ENCODE assay signal across 1 fruit fly cellular context in genomic region chr3R:25221203-25221807, dm6.
TF ChIP-seq lines count a peak whose summit lies in the region.

TSS of gene Alg9 (plus strand) at chr3R:25221589.

TF ChIP-seq in whole organism, embryonic, 481 proteins besides CTCF, POLR2A, EP300 and RAD21 (continued from another document and continues in another):
- TF ChIP-seq NK7.1 (GFP tag; optimal IDR thresholded peaks at IDR 0.05; lab: Kevin White, UChicago) (no peak), eve (GFP tag; optimal IDR thresholded peaks at IDR 0.05; lab: Kevin White, UChicago) (no peak), CG11560 (tag; IDR thresholded peaks at IDR 0.05; lab: Robert Waterston, UW) (no peak), CG6272 (GFP tag; IDR thresholded peaks at IDR 0.05; lab: Robert Waterston, UW) (no peak), CG15011 (GFP tag; optimal IDR thresholded peaks at IDR 0.05; lab: Kevin White, UChicago) (no peak), CG4707 (GFP tag; optimal IDR thresholded peaks at IDR 0.05; lab: Kevin White, UChicago) (no peak), vvl (GFP tag; IDR thresholded peaks at IDR 0.05; lab: Robert Waterston, UW) (0 out of 2 replicates have a peak, but pooled peaks have one; percentile 37), btn (GFP tag; optimal IDR thresholded peaks at IDR 0.05; lab: Kevin White, UChicago) (no peak), fd64A (GFP tag; optimal IDR thresholded peaks at IDR 0.05; lab: Kevin White, UChicago) (no peak), CG15514 (GFP tag; optimal IDR thresholded peaks at IDR 0.05; lab: Kevin White, UChicago) (peak; percentile 94), sna (GFP tag; IDR thresholded peaks at IDR 0.05; lab: Robert Waterston, UW; ENCODE audit: partially characterized antibody) (peak; percentile 89), BEAF-32 (GFP tag; optimal IDR thresholded peaks at IDR 0.05; lab: Kevin White, UChicago) (peak; percentile 84), abd-A (tag; optimal IDR thresholded peaks at IDR 0.05; lab: Kevin White, UChicago) (no peak), CG11696 (GFP tag; IDR thresholded peaks at IDR 0.05; lab: Robert Waterston, UW) (no peak), Nf-YC (tag; optimal IDR thresholded peaks at IDR 0.05; lab: Kevin White, UChicago) (no peak), Hmr (GFP tag; optimal IDR thresholded peaks at IDR 0.05; lab: Kevin White, UChicago) (no peak), ac (GFP tag; optimal IDR thresholded peaks at IDR 0.05; lab: Kevin White, UChicago) (no peak), z (GFP tag; IDR thresholded peaks at IDR 0.05; lab: Robert Waterston, UW) (no peak), kni (GFP tag; optimal IDR thresholded peaks at IDR 0.05; lab: Kevin White, UChicago) (no peak), tap (tag; optimal IDR thresholded peaks at IDR 0.05; lab: Kevin White, UChicago) (no peak), slou (GFP tag; optimal IDR thresholded peaks at IDR 0.05; lab: Kevin White, UChicago) (no peak), amos (GFP tag; IDR thresholded peaks at IDR 0.05; lab: Robert Waterston, UW; ENCODE audit: partially characterized antibody) (peak; percentile 89), CG6765 (GFP tag; optimal IDR thresholded peaks at IDR 0.05; lab: Kevin White, UChicago) (no peak), Ptx1 (GFP tag; IDR thresholded peaks at IDR 0.05; lab: Robert Waterston, UW) (no peak), psq (GFP tag; optimal IDR thresholded peaks at IDR 0.05; lab: Kevin White, UChicago) (no peak), fd3F (GFP tag; optimal IDR thresholded peaks at IDR 0.05; lab: Kevin White, UChicago) (no peak), Deaf1 (tag; optimal IDR thresholded peaks at IDR 0.05; lab: Kevin White, UChicago) (no peak), CG6689 (GFP tag; IDR thresholded peaks at IDR 0.05; lab: Robert Waterston, UW) (no peak), CG1603 (tag; optimal IDR thresholded peaks at IDR 0.05; lab: Kevin White, UChicago) (peak; percentile 81), CG9437 (GFP tag; optimal IDR thresholded peaks at IDR 0.05; lab: Kevin White, UChicago) (no peak), CG10959 (GFP tag; IDR thresholded peaks at IDR 0.05; lab: Robert Waterston, UW) (no peak), CG10209 (GFP tag; optimal IDR thresholded peaks at IDR 0.05; lab: Kevin White, UChicago) (no peak), D19B (GFP tag; optimal IDR thresholded peaks at IDR 0.05; lab: Kevin White, UChicago) (no peak), Mes4 (GFP tag; optimal IDR thresholded peaks at IDR 0.05; lab: Kevin White, UChicago) (no peak), CG9609 (GFP tag; optimal IDR thresholded peaks at IDR 0.05; lab: Kevin White, UChicago) (no peak), CG9932 (GFP tag; IDR thresholded peaks at IDR 0.05; lab: Robert Waterston, UW) (peak; percentile 30; the same call in 1 of the 2 replicates), Atf3 (GFP tag; optimal IDR thresholded peaks at IDR 0.05; lab: Kevin White, UChicago) (no peak), CG5953 (GFP tag; IDR thresholded peaks at IDR 0.05; lab: Robert Waterston, UW) (no peak), prd (optimal IDR thresholded peaks at IDR 0.05; lab: Kevin White, UChicago) (no peak), prd (GFP tag; IDR thresholded peaks at IDR 0.05; lab: Robert Waterston, UW) (no peak), cas (GFP tag; IDR thresholded peaks at IDR 0.05; lab: Robert Waterston, UW) (no peak), knrl (GFP tag; IDR thresholded peaks at IDR 0.05; lab: Robert Waterston, UW; ENCODE audit: partially characterized antibody) (peak; percentile 89), lbe (GFP tag; optimal IDR thresholded peaks at IDR 0.05; lab: Kevin White, UChicago) (no peak), Abd-B (GFP tag; optimal IDR thresholded peaks at IDR 0.05; lab: Kevin White, UChicago) (no peak), ci (GFP tag; IDR thresholded peaks at IDR 0.05; lab: Robert Waterston, UW) (no peak), stc (GFP tag; IDR thresholded peaks at IDR 0.05; lab: Robert Waterston, UW) (no peak), Hand (GFP tag; optimal IDR thresholded peaks at IDR 0.05; lab: Kevin White, UChicago) (no peak), ab (GFP tag; optimal IDR thresholded peaks at IDR 0.05; lab: Kevin White, UChicago) (no peak), CG8290 (GFP tag; optimal IDR thresholded peaks at IDR 0.05; lab: Kevin White, UChicago) (no peak), CG8290 (tag; optimal IDR thresholded peaks at IDR 0.05; lab: Kevin White, UChicago) (no peak), E2f2 (GFP tag; IDR thresholded peaks at IDR 0.05; lab: Robert Waterston, UW) (peak; percentile 71), CG12071 (GFP tag; optimal IDR thresholded peaks at IDR 0.05; lab: Kevin White, UChicago) (no peak), CG12391 (tag; optimal IDR thresholded peaks at IDR 0.05; lab: Kevin White, UChicago) (no peak), chif (GFP tag; optimal IDR thresholded peaks at IDR 0.05; lab: Kevin White, UChicago) (no peak), CG33213 (GFP tag; optimal IDR thresholded peaks at IDR 0.05; lab: Kevin White, UChicago) (no peak), Doc3 (GFP tag; IDR thresholded peaks at IDR 0.05; lab: Robert Waterston, UW; ENCODE audit: partially characterized antibody) (peak; percentile 83), croc (GFP tag; conservative IDR thresholded peaks at IDR 0.05; lab: Robert Waterston, UW) (no peak), Vsx1 (GFP tag; optimal IDR thresholded peaks at IDR 0.05; lab: Kevin White, UChicago) (no peak), CG11723 (GFP tag; optimal IDR thresholded peaks at IDR 0.05; lab: Kevin White, UChicago) (no peak), esg (GFP tag; conservative IDR thresholded peaks at IDR 0.05; lab: Robert Waterston, UW) (no peak), vnd (GFP tag; IDR thresholded peaks at IDR 0.05; lab: Robert Waterston, UW; ENCODE audit: partially characterized antibody) (peak; percentile 88), bsh (GFP tag; optimal IDR thresholded peaks at IDR 0.05; lab: Kevin White, UChicago) (no peak), Gsc (GFP tag; IDR thresholded peaks at IDR 0.05; lab: Robert Waterston, UW) (no peak), sr (GFP tag; IDR thresholded peaks at IDR 0.05; lab: Robert Waterston, UW) (no peak), Ets65A (GFP tag; lab: Kevin White, UChicago) (no peak), nau (GFP tag; optimal IDR thresholded peaks at IDR 0.05; lab: Kevin White, UChicago) (no peak), Six4 (GFP tag; optimal IDR thresholded peaks at IDR 0.05; lab: Kevin White, UChicago) (peak; percentile 13), inv (GFP tag; IDR thresholded peaks at IDR 0.05; lab: Robert Waterston, UW; ENCODE audit: partially characterized antibody) (peak; percentile 83), Bgb (GFP tag; IDR thresholded peaks at IDR 0.05; lab: Robert Waterston, UW; ENCODE audit: partially characterized antibody) (peak; percentile 93), CG7928 (GFP tag; optimal IDR thresholded peaks at IDR 0.05; lab: Kevin White, UChicago) (no peak), CG12942 (GFP tag; optimal IDR thresholded peaks at IDR 0.05; lab: Kevin White, UChicago) (no peak), CG12236 (GFP tag; optimal IDR thresholded peaks at IDR 0.05; lab: Kevin White, UChicago) (no peak), lola (GFP tag; optimal IDR thresholded peaks at IDR 0.05; lab: Kevin White, UChicago) (peak in 1 of 3 experiments; percentile 71), Nf-YB (GFP tag; optimal IDR thresholded peaks at IDR 0.05; lab: Kevin White, UChicago) (no peak), tio (GFP tag; optimal IDR thresholded peaks at IDR 0.05; lab: Kevin White, UChicago) (no peak), mam (GFP tag; optimal IDR thresholded peaks at IDR 0.05; lab: Kevin White, UChicago) (peak; percentile 26), CG15073 (GFP tag; optimal IDR thresholded peaks at IDR 0.05; lab: Kevin White, UChicago) (no peak), dm (GFP tag; optimal IDR thresholded peaks at IDR 0.05; lab: Kevin White, UChicago) (peak; percentile 17), zf30C (GFP tag; optimal IDR thresholded peaks at IDR 0.05; lab: Kevin White, UChicago) (no peak), so (GFP tag; IDR thresholded peaks at IDR 0.05; lab: Robert Waterston, UW) (no peak), CG2129 (GFP tag; IDR thresholded peaks at IDR 0.05; lab: Robert Waterston, UW; ENCODE audit: partially characterized antibody) (peak; percentile 69), jing (GFP tag; optimal IDR thresholded peaks at IDR 0.05; lab: Kevin White, UChicago) (no peak), Hey (tag; optimal IDR thresholded peaks at IDR 0.05; lab: Kevin White, UChicago) (no peak), CG7987 (GFP tag; optimal IDR thresholded peaks at IDR 0.05; lab: Kevin White, UChicago) (no peak), CG2889 (GFP tag; IDR thresholded peaks at IDR 0.05; lab: Robert Waterston, UW) (no peak), gcm2 (GFP tag; optimal IDR thresholded peaks at IDR 0.05; lab: Kevin White, UChicago) (no peak), Taf1 (GFP tag; IDR thresholded peaks at IDR 0.05; lab: Robert Waterston, UW) (no peak), ash1 (GFP tag; optimal IDR thresholded peaks at IDR 0.05; lab: Kevin White, UChicago) (no peak), CG2875 (GFP tag; optimal IDR thresholded peaks at IDR 0.05; lab: Kevin White, UChicago) (no peak), CG7745 (tag; optimal IDR thresholded peaks at IDR 0.05; lab: Kevin White, UChicago) (no peak), dmrt99B (tag; optimal IDR thresholded peaks at IDR 0.05; lab: Kevin White, UChicago) (no peak), hth (optimal IDR thresholded peaks at IDR 0.05; lab: Kevin White, UChicago) (no peak), CG10979 (tag; optimal IDR thresholded peaks at IDR 0.05; lab: Kevin White, UChicago) (no peak), CG4328 (GFP tag; optimal IDR thresholded peaks at IDR 0.05; lab: Kevin White, UChicago) (no peak), sens (GFP tag; lab: Kevin White, UChicago) (peak; percentile 72), CG3281 (GFP tag; optimal IDR thresholded peaks at IDR 0.05; lab: Kevin White, UChicago) (no peak), CG3407 (GFP tag; optimal IDR thresholded peaks at IDR 0.05; lab: Kevin White, UChicago) (no peak), phol (tag; optimal IDR thresholded peaks at IDR 0.05; lab: Kevin White, UChicago) (peak; percentile 33), B-H1 (GFP tag; IDR thresholded peaks at IDR 0.05; lab: Robert Waterston, UW) (no peak), CG2199 (GFP tag; IDR thresholded peaks at IDR 0.05; lab: Robert Waterston, UW) (no peak), run (tag; optimal IDR thresholded peaks at IDR 0.05; lab: Kevin White, UChicago) (no peak), wek (GFP tag; optimal IDR thresholded peaks at IDR 0.05; lab: Kevin White, UChicago) (peak; percentile 99), Elba2 (GFP tag; optimal IDR thresholded peaks at IDR 0.05; lab: Kevin White, UChicago) (no peak), CG4617 (GFP tag; optimal IDR thresholded peaks at IDR 0.05; lab: Kevin White, UChicago; ENCODE audit: borderline replicate concordance) (peak; percentile 41), trem (tag; optimal IDR thresholded peaks at IDR 0.05; lab: Kevin White, UChicago) (peak; percentile 58), tx (GFP tag; optimal IDR thresholded peaks at IDR 0.05; lab: Kevin White, UChicago) (no peak), Chrac-16 (GFP tag; optimal IDR thresholded peaks at IDR 0.05; lab: Kevin White, UChicago) (no peak), CG31365 (tag; optimal IDR thresholded peaks at IDR 0.05; lab: Kevin White, UChicago) (no peak), CG6813 (GFP tag; optimal IDR thresholded peaks at IDR 0.05; lab: Kevin White, UChicago) (no peak), aop (GFP tag; IDR thresholded peaks at IDR 0.05; lab: Robert Waterston, UW) (no peak), Hr78 (GFP tag; optimal IDR thresholded peaks at IDR 0.05; lab: Kevin White, UChicago) (no peak), Max (GFP tag; optimal IDR thresholded peaks at IDR 0.05; lab: Kevin White, UChicago) (peak; percentile 24), CG10321 (GFP tag; IDR thresholded peaks at IDR 0.05; lab: Robert Waterston, UW) (no peak), CG17802 (tag; optimal IDR thresholded peaks at IDR 0.05; lab: Kevin White, UChicago) (peak; percentile 81), pita (GFP tag; optimal IDR thresholded peaks at IDR 0.05; lab: Kevin White, UChicago) (no peak), MESR4 (GFP tag; optimal IDR thresholded peaks at IDR 0.05; lab: Kevin White, UChicago) (peak; percentile 8), vfl (GFP tag; optimal IDR thresholded peaks at IDR 0.05; lab: Kevin White, UChicago) (no peak), da (GFP tag; optimal IDR thresholded peaks at IDR 0.05; lab: Kevin White, UChicago) (no peak), CG4854 (GFP tag; optimal IDR thresholded peaks at IDR 0.05; lab: Kevin White, UChicago) (no peak), CG1233 (GFP tag; optimal IDR thresholded peaks at IDR 0.05; lab: Kevin White, UChicago) (no peak), Aef1 (GFP tag; IDR thresholded peaks at IDR 0.05; lab: Robert Waterston, UW) (no peak), CG8765 (GFP tag; IDR thresholded peaks at IDR 0.05; lab: Robert Waterston, UW) (no peak), Eip74EF (GFP tag; optimal IDR thresholded peaks at IDR 0.05; lab: Kevin White, UChicago) (no peak), Trl (optimal IDR thresholded peaks at IDR 0.05; lab: Kevin White, UChicago) (no peak), Trl (GFP tag; optimal IDR thresholded peaks at IDR 0.05; lab: Kevin White, UChicago) (no peak), bab2 (GFP tag; optimal IDR thresholded peaks at IDR 0.05; lab: Kevin White, UChicago) (no peak), unc-4 (GFP tag; IDR thresholded peaks at IDR 0.05; lab: Robert Waterston, UW; ENCODE audit: partially characterized antibody) (peak; percentile 89), CG31224 (GFP tag; IDR thresholded peaks at IDR 0.05; lab: Robert Waterston, UW) (no peak), CG18476 (GFP tag; optimal IDR thresholded peaks at IDR 0.05; lab: Kevin White, UChicago) (no peak), CG2120 (GFP tag; optimal IDR thresholded peaks at IDR 0.05; lab: Kevin White, UChicago) (no peak), CG7963 (GFP tag; IDR thresholded peaks at IDR 0.05; lab: Robert Waterston, UW; ENCODE audit: partially characterized antibody) (peak; percentile 91), CG10565 (GFP tag; optimal IDR thresholded peaks at IDR 0.05; lab: Kevin White, UChicago) (no peak), HLH4C (GFP tag; IDR thresholded peaks at IDR 0.05; lab: Robert Waterston, UW; ENCODE audit: partially characterized antibody) (peak; percentile 95), CG5245 (GFP tag; optimal IDR thresholded peaks at IDR 0.05; lab: Kevin White, UChicago) (no peak), CG3847 (GFP tag; IDR thresholded peaks at IDR 0.05; lab: Robert Waterston, UW) (no peak), CG14710 (tag; optimal IDR thresholded peaks at IDR 0.05; lab: Kevin White, UChicago) (peak; percentile 49), CG10431 (GFP tag; optimal IDR thresholded peaks at IDR 0.05; lab: Kevin White, UChicago) (no peak), CG7271 (tag; optimal IDR thresholded peaks at IDR 0.05; lab: Kevin White, UChicago) (no peak), wdn (GFP tag; IDR thresholded peaks at IDR 0.05; lab: Robert Waterston, UW) (no peak)
